Fruit fly (Drosophila melanogaster) whole organism, pupa: ENCODE measurements around the gene NT1.

ENCODE experiments used
- CG14655 ChIP-seq: fragments of 200-800 bp; sonication (Bioruptor generic); optimal IDR thresholded peaks from 3 replicates; lab custom pipeline; 2017; ENCODE audit warnings: mild to moderate bottlenecking, missing biosample characterization, missing genetic modification reagents, missing genetic modification characterization
- CG4496 ChIP-seq: fragments of 200-800 bp; sonication (Bioruptor generic); IDR thresholded peaks from 3 replicates; pipeline ENCODE4 v1.3.6; 2022; ENCODE audit warnings: missing biosample characterization, missing genetic modification characterization
- CG9948 ChIP-seq: fragments of 200-800 bp; sonication (Bioruptor generic); optimal IDR thresholded peaks from 2 replicates; lab custom pipeline; 2018; ENCODE audit warnings: missing biosample characterization, mild to moderate bottlenecking, missing genetic modification characterization, moderate library complexity
- EcR ChIP-seq: fragments of 200-800 bp; sonication (Bioruptor generic); optimal IDR thresholded peaks from 3 replicates; lab custom pipeline; 2019; ENCODE audit warnings: missing biosample characterization, missing genetic modification characterization, mild to moderate bottlenecking, moderate library complexity, missing genetic modification reagents
- Ets98B ChIP-seq: fragments of 200-800 bp; sonication (Bioruptor generic); IDR thresholded peaks from 2 replicates; pipeline ENCODE4 v1.3.6; 2022; ENCODE audit warnings: missing biosample characterization, missing genetic modification characterization
- Snoo ChIP-seq: fragments of 200-800 bp; sonication (Bioruptor generic); optimal IDR thresholded peaks from 3 replicates; lab custom pipeline; 2017; ENCODE audit warnings: missing biosample characterization, mild to moderate bottlenecking, missing genetic modification characterization, inconsistent platforms
- gl ChIP-seq: fragments of 200-800 bp; sonication (Bioruptor generic); optimal IDR thresholded peaks from 2 replicates; lab custom pipeline; 2018; ENCODE audit warnings: missing biosample characterization, mild to moderate bottlenecking, missing genetic modification characterization

- TF ChIP-seq gl (tag; lab: Kevin White, UChicago) (no peak), CG4496 (GFP tag; lab: Robert Waterston, UW) (no peak), Snoo (tag; lab: Kevin White, UChicago) (no peak), Ets98B (no peak), EcR (GFP tag; lab: Kevin White, UChicago) (no peak), CG9948 (no peak), CG14655 (no peak)
Observed at dm6 chr3L:4550153-4550802, 42.0 kb upstream of the NT1 start.
